Fruit fly (Drosophila melanogaster): ENCODE results near the gene CG13727.

Gene CG13727

DNA sequence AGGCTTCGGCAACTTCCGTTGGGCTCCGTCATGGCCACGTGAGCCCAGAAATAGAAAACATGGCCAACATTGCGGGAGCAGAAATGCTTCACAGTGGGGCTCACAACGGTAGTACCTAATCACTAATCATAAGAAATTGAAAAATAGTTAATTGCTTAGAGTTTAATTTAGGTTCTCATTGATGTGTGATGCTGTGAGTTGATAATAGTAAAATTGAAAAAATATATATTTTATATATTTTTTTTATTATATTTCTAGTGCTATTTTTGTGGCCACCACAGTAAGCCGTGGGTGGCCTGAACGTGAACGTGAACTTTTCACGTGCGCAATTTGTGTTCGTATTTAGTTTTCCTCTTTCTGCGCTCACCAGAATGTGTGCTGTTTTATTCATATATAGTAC, 30.6 kb downstream of the CG13727 start (continued):
- TF ChIP-seq chif (GFP tag; optimal IDR thresholded peaks at IDR 0.05) (no peak), CG10565 (GFP tag; optimal IDR thresholded peaks at IDR 0.05) (no peak), dm (GFP tag; optimal IDR thresholded peaks at IDR 0.05) (no peak), CG12236 (GFP tag; optimal IDR thresholded peaks at IDR 0.05) (no peak), CG34376 (GFP tag; optimal IDR thresholded peaks at IDR 0.05) (no peak), phol (tag; optimal IDR thresholded peaks at IDR 0.05) (peak; percentile 47), CG10366 (GFP tag; IDR thresholded peaks at IDR 0.05) (peak; percentile 23; the same call in 1 of the 2 replicates), grau (tag; optimal IDR thresholded peaks at IDR 0.05) (peak; percentile 47), B-H2 (GFP tag; optimal IDR thresholded peaks at IDR 0.05) (no peak), mam (GFP tag; optimal IDR thresholded peaks at IDR 0.05) (no peak), HmgD (GFP tag; optimal IDR thresholded peaks at IDR 0.05) (no peak), insv (GFP tag; optimal IDR thresholded peaks at IDR 0.05) (no peak), wor (GFP tag; IDR thresholded peaks at IDR 0.05) (no peak), Usf (GFP tag; optimal IDR thresholded peaks at IDR 0.05) (no peak), fd102C (GFP tag; optimal IDR thresholded peaks at IDR 0.05) (no peak), lbe (GFP tag; optimal IDR thresholded peaks at IDR 0.05) (no peak), fd3F (GFP tag; optimal IDR thresholded peaks at IDR 0.05) (no peak), CG4424 (GFP tag; optimal IDR thresholded peaks at IDR 0.05) (peak; percentile 15), lola (GFP tag; optimal IDR thresholded peaks at IDR 0.05) (no peak), ase (GFP tag; IDR thresholded peaks at IDR 0.05) (0 out of 3 replicates have a peak, but pooled peaks have one; percentile 15), stc (GFP tag; IDR thresholded peaks at IDR 0.05) (peak; percentile 42; the same call in 1 of the 2 replicates), dimm (GFP tag; IDR thresholded peaks at IDR 0.05) (no peak), dmrt99B (tag; optimal IDR thresholded peaks at IDR 0.05) (peak; percentile 53), CG3163 (GFP tag; optimal IDR thresholded peaks at IDR 0.05) (no peak), CG14710 (tag; optimal IDR thresholded peaks at IDR 0.05) (no peak), CG13775 (GFP tag; optimal IDR thresholded peaks at IDR 0.05) (no peak), Xbp1 (GFP tag; optimal IDR thresholded peaks at IDR 0.05) (peak; percentile 5), shn (GFP tag; optimal IDR thresholded peaks at IDR 0.05) (no peak), nau (GFP tag; optimal IDR thresholded peaks at IDR 0.05) (peak; percentile 6), CG9609 (GFP tag; optimal IDR thresholded peaks at IDR 0.05) (no peak), bcd (GFP tag; optimal IDR thresholded peaks at IDR 0.05) (peak; percentile 24), CG11093 (GFP tag; IDR thresholded peaks at IDR 0.05) (0 out of 3 replicates have a peak, but pooled peaks have one; percentile 55), CG7556 (GFP tag; optimal IDR thresholded peaks at IDR 0.05) (peak; percentile 62), mirr (GFP tag; optimal IDR thresholded peaks at IDR 0.05) (no peak), CG2199 (GFP tag; IDR thresholded peaks at IDR 0.05) (no peak), Ada2b (GFP tag; IDR thresholded peaks at IDR 0.05) (peak; percentile 62), CG34422 (GFP tag; IDR thresholded peaks at IDR 0.05) (0 out of 3 replicates have a peak, but pooled peaks have one; percentile 29), h (optimal IDR thresholded peaks at IDR 0.05) (no peak), CG30403 (GFP tag; optimal IDR thresholded peaks at IDR 0.05) (peak; percentile 2), CG6854 (GFP tag; optimal IDR thresholded peaks at IDR 0.05) (peak; percentile 9), ATbp (GFP tag; optimal IDR thresholded peaks at IDR 0.05) (peak; percentile 27), BtbVII (GFP tag; optimal IDR thresholded peaks at IDR 0.05) (peak; percentile 54), Nf-YB (GFP tag; optimal IDR thresholded peaks at IDR 0.05) (no peak), sqz (GFP tag; optimal IDR thresholded peaks at IDR 0.05) (no peak), CG8388 (GFP tag; optimal IDR thresholded peaks at IDR 0.05) (peak; percentile 17), Oaz (GFP tag; IDR thresholded peaks at IDR 0.05) (no peak), tin (GFP tag; optimal IDR thresholded peaks at IDR 0.05) (peak; percentile 18), bsh (GFP tag; optimal IDR thresholded peaks at IDR 0.05) (peak in 1 of 2 experiments; percentile 27), run (tag; optimal IDR thresholded peaks at IDR 0.05) (no peak), Oli (tag; optimal IDR thresholded peaks at IDR 0.05) (peak; percentile 31), dysf (GFP tag; IDR thresholded peaks at IDR 0.05) (peak; percentile 55; the same call in 1 of the 3 replicates)

Data from whole organism, embryonic.